Fruit fly (Drosophila melanogaster) whole organism, embryonic: ENCODE measurements around the gene mRpS18B.
A peak's percentile ranks its signal among the peaks of the same experiment; 100 is the strongest.

Source experiments
- Blimp-1 ChIP-seq: fragments of 200-800 bp; sonication (Bioruptor generic); optimal IDR thresholded peaks from 3 replicates; lab custom pipeline; 2018; ENCODE audit warnings: missing biosample characterization, missing genetic modification characterization, mild to moderate bottlenecking, moderate library complexity, missing genetic modification reagents
- CG11093 ChIP-seq: fragments of 200-800 bp; sonication (Bioruptor generic); IDR thresholded peaks from 3 replicates; pipeline ENCODE4 v1.3.6; 2022; ENCODE audit warnings: missing biosample characterization, missing genetic modification characterization
- CG11695 ChIP-seq: fragments of 200-800 bp; sonication (Bioruptor generic); IDR thresholded peaks from 3 replicates; pipeline ENCODE4 v1.3.6; 2022; ENCODE audit warnings: missing biosample characterization, missing genetic modification characterization
- CG13287 ChIP-seq: fragments of 200-800 bp; sonication (Bioruptor generic); IDR thresholded peaks from 2 replicates; pipeline ENCODE4 v1.3.6; 2022; ENCODE audit warnings: missing biosample characterization, missing genetic modification characterization; ENCODE audit not compliant: partially characterized antibody
- CG15011 ChIP-seq: fragments of 200-800 bp; sonication (Bioruptor generic); optimal IDR thresholded peaks from 3 replicates; lab custom pipeline; 2018; ENCODE audit warnings: missing biosample characterization, mild to moderate bottlenecking, missing genetic modification characterization
- CG1529 ChIP-seq: fragments of 200-800 bp; sonication (Bioruptor generic); optimal IDR thresholded peaks from 3 replicates; lab custom pipeline; 2018; ENCODE audit warnings: missing biosample characterization, missing genetic modification characterization
- CG15601 ChIP-seq: fragments of 200-800 bp; sonication (Bioruptor generic); optimal IDR thresholded peaks from 3 replicates; lab custom pipeline; 2019; ENCODE audit warnings: missing biosample characterization, mild to moderate bottlenecking, missing genetic modification characterization, moderate library complexity
- CG1647 ChIP-seq: fragments of 200-800 bp; sonication (Bioruptor generic); optimal IDR thresholded peaks from 3 replicates; lab custom pipeline; 2016; ENCODE audit warnings: missing biosample characterization, missing genetic modification characterization
- CG31441 ChIP-seq: fragments of 200-800 bp; sonication (Bioruptor generic); IDR thresholded peaks from 2 replicates; pipeline ENCODE4 v1.3.6; 2022; ENCODE audit warnings: missing biosample characterization, missing genetic modification characterization
- CG34224 ChIP-seq: fragments of 200-800 bp; sonication (Bioruptor generic); IDR thresholded peaks from 3 replicates; pipeline ENCODE4 v1.3.6; 2022; ENCODE audit warnings: missing biosample characterization, missing genetic modification characterization; ENCODE audit not compliant: partially characterized antibody
- CG4820 ChIP-seq: fragments of 200-800 bp; sonication (Bioruptor generic); optimal IDR thresholded peaks from 3 replicates; lab custom pipeline; 2016; ENCODE audit warnings: missing biosample characterization, missing genetic modification characterization
- CG6654 ChIP-seq: fragments of 200-800 bp; sonication (Bioruptor generic); optimal IDR thresholded peaks from 2 replicates; lab custom pipeline; 2017; ENCODE audit warnings: missing biosample characterization, mild to moderate bottlenecking, missing genetic modification characterization
- CG7357 ChIP-seq: fragments of 200-800 bp; sonication (Bioruptor generic); IDR thresholded peaks from 3 replicates; pipeline ENCODE4 v1.3.6; 2022; ENCODE audit warnings: missing biosample characterization, missing genetic modification characterization
- CHES-1-like ChIP-seq: fragments of 200-800 bp; sonication (Bioruptor generic); optimal IDR thresholded peaks from 2 replicates; lab custom pipeline; 2016; ENCODE audit warnings: missing biosample characterization, missing genetic modification characterization
- Dad ChIP-seq: fragments of 200-800 bp; sonication (Bioruptor generic); optimal IDR thresholded peaks from 3 replicates; lab custom pipeline; 2016; ENCODE audit warnings: missing biosample characterization, missing genetic modification characterization
- Dll ChIP-seq: fragments of 200-800 bp; sonication (Bioruptor generic); IDR thresholded peaks from 4 replicates; pipeline ENCODE4 v1.3.6; 2022; ENCODE audit warnings: missing biosample characterization, missing genetic modification characterization; ENCODE audit not compliant: partially characterized antibody
- E2f1 ChIP-seq: fragments of 200-800 bp; sonication (Bioruptor generic); IDR thresholded peaks from 2 replicates; pipeline ENCODE4 v1.3.6; 2022; ENCODE audit warnings: missing biosample characterization, missing genetic modification characterization
- Eip74EF ChIP-seq, 2 experiments: fragments of 200-800 bp in 1 of 2; fragments of >200 bp in 1 of 2; sonication (Bioruptor generic) in 1 of 2; optimal IDR thresholded peaks; 2 replicates each; lab custom pipeline; 2017 to 2019; ENCODE audit warnings: missing biosample characterization in 2 of 2, missing genetic modification characterization in 2 of 2, mild to moderate bottlenecking in 1 of 2, moderate library complexity in 1 of 2
- GATAe ChIP-seq: fragments of 200-800 bp; sonication (Bioruptor generic); conservative IDR thresholded peaks from 2 replicates; pipeline ENCODE4 v1.3.6; 2022; ENCODE audit warnings: missing biosample characterization, missing genetic modification characterization
- HLH4C ChIP-seq: fragments of 200-800 bp; sonication (Bioruptor generic); IDR thresholded peaks from 3 replicates; pipeline ENCODE4 v1.3.6; 2022; ENCODE audit warnings: missing biosample characterization, missing genetic modification characterization; ENCODE audit not compliant: partially characterized antibody
- Hr39 ChIP-seq: fragments of >200 bp; optimal IDR thresholded peaks from 2 replicates; lab custom pipeline; 2017
- Ptx1 ChIP-seq: fragments of 200-800 bp; sonication (Bioruptor generic); IDR thresholded peaks from 2 replicates; pipeline ENCODE4 v1.3.6; 2022; ENCODE audit warnings: missing biosample characterization, missing genetic modification characterization
- Ravus ChIP-seq: fragments of 200-800 bp; sonication (Bioruptor generic); IDR thresholded peaks from 2 replicates; pipeline ENCODE4 v1.3.6; 2022; ENCODE audit warnings: missing biosample characterization, missing genetic modification characterization
- al ChIP-seq: fragments of 200-800 bp; sonication (Bioruptor generic); IDR thresholded peaks from 2 replicates; pipeline ENCODE4 v1.3.6; 2022; ENCODE audit warnings: missing biosample characterization, missing genetic modification characterization
- amos ChIP-seq: fragments of 200-800 bp; sonication (Bioruptor generic); IDR thresholded peaks from 2 replicates; pipeline ENCODE4 v1.3.6; 2022; ENCODE audit warnings: missing biosample characterization, missing genetic modification characterization; ENCODE audit not compliant: partially characterized antibody
- caup ChIP-seq: fragments of 200-800 bp; sonication (Bioruptor generic); optimal IDR thresholded peaks from 3 replicates; lab custom pipeline; 2017; ENCODE audit warnings: missing biosample characterization, mild to moderate bottlenecking, missing genetic modification characterization, moderate library complexity; ENCODE audit not compliant: severe bottlenecking
- chif ChIP-seq, 2 experiments: fragments of 200-800 bp; sonication (Bioruptor generic); optimal IDR thresholded peaks; 3 replicates each; lab custom pipeline; 2016; ENCODE audit warnings: missing biosample characterization in 2 of 2, missing genetic modification characterization in 2 of 2
- chn ChIP-seq: fragments of 200-800 bp; sonication (Bioruptor generic); optimal IDR thresholded peaks from 2 replicates; lab custom pipeline; 2016; ENCODE audit warnings: missing biosample characterization, missing genetic modification characterization
- crc ChIP-seq: fragments of 200-800 bp; sonication (Bioruptor generic); optimal IDR thresholded peaks from 2 replicates; lab custom pipeline; 2016; ENCODE audit warnings: missing biosample characterization, missing genetic modification characterization
- dm ChIP-seq: fragments of 200-800 bp; sonication (Bioruptor generic); optimal IDR thresholded peaks from 3 replicates; lab custom pipeline; 2016; ENCODE audit warnings: missing biosample characterization, missing genetic modification characterization
- dysf ChIP-seq: fragments of 200-800 bp; sonication (Bioruptor generic); IDR thresholded peaks from 3 replicates; pipeline ENCODE4 v1.3.6; 2022; ENCODE audit warnings: missing biosample characterization, missing genetic modification characterization
- fd64A ChIP-seq: fragments of 200-800 bp; sonication (Bioruptor generic); optimal IDR thresholded peaks from 3 replicates; lab custom pipeline; 2018; ENCODE audit warnings: missing biosample characterization, mild to moderate bottlenecking, missing genetic modification characterization
- ftz-f1 ChIP-seq: fragments of 200-800 bp; sonication (Bioruptor generic); optimal IDR thresholded peaks from 2 replicates; lab custom pipeline; 2016; ENCODE audit warnings: missing biosample characterization, missing genetic modification characterization
- grau ChIP-seq: fragments of 200-800 bp; optimal IDR thresholded peaks from 3 replicates; lab custom pipeline; 2019; ENCODE audit warnings: missing biosample characterization, mild to moderate bottlenecking, missing genetic modification characterization, moderate library complexity
- gsb-n ChIP-seq: fragments of 200-800 bp; sonication (Bioruptor generic); optimal IDR thresholded peaks from 3 replicates; lab custom pipeline; 2018; ENCODE audit warnings: missing biosample characterization, mild to moderate bottlenecking, missing genetic modification characterization
- gt ChIP-seq: fragments of 200-800 bp; sonication (Bioruptor generic); IDR thresholded peaks from 2 replicates; pipeline ENCODE4 v1.3.6; 2022; ENCODE audit warnings: missing biosample characterization, missing genetic modification characterization
- kni ChIP-seq: fragments of 200-800 bp; sonication (Bioruptor generic); optimal IDR thresholded peaks from 3 replicates; lab custom pipeline; 2017; ENCODE audit warnings: mild to moderate bottlenecking, missing biosample characterization, missing genetic modification reagents, missing genetic modification characterization
- lov ChIP-seq, 2 experiments: fragments of 200-800 bp in 1 of 2; fragments of >200 bp in 1 of 2; sonication (Bioruptor generic) in 1 of 2; IDR thresholded peaks in 1 of 2; optimal IDR thresholded peaks in 1 of 2; 2 replicates in 1 of 2; 3 replicates in 1 of 2; pipeline versions ENCODE4 v1.3.6 to Lab custom; 2017 to 2022; ENCODE audit warnings: missing biosample characterization in 1 of 2, missing genetic modification characterization in 1 of 2
- mirr ChIP-seq: fragments of 200-800 bp; sonication (Bioruptor generic); optimal IDR thresholded peaks from 3 replicates; lab custom pipeline; 2018; ENCODE audit warnings: missing biosample characterization, mild to moderate bottlenecking, missing genetic modification characterization
- pfk ChIP-seq: fragments of 200-800 bp; sonication (Bioruptor generic); optimal IDR thresholded peaks from 2 replicates; lab custom pipeline; 2018; ENCODE audit warnings: missing biosample characterization, mild to moderate bottlenecking, missing genetic modification characterization, moderate library complexity
- schlank ChIP-seq: fragments of 200-800 bp; sonication (Bioruptor generic); optimal IDR thresholded peaks from 2 replicates; lab custom pipeline; 2018; ENCODE audit warnings: missing biosample characterization, mild to moderate bottlenecking, missing genetic modification characterization
- sd ChIP-seq: fragments of 200-800 bp; sonication (Bioruptor generic); optimal IDR thresholded peaks from 3 replicates; lab custom pipeline; 2018; ENCODE audit warnings: missing biosample characterization, mild to moderate bottlenecking, missing genetic modification characterization, moderate library complexity
- sens ChIP-seq: fragments of 200-800 bp; sonication (Bioruptor generic); peaks from one replicate; lab custom pipeline; 2016; ENCODE audit warnings: missing biosample characterization, missing genetic modification characterization
- slou ChIP-seq: fragments of 200-800 bp; sonication (Bioruptor generic); optimal IDR thresholded peaks from 3 replicates; lab custom pipeline; 2016; ENCODE audit warnings: missing biosample characterization, missing genetic modification characterization
- trh ChIP-seq: fragments of 200-800 bp; sonication (Bioruptor generic); optimal IDR thresholded peaks from 2 replicates; lab custom pipeline; 2016; ENCODE audit warnings: missing biosample characterization, missing genetic modification characterization
- wek ChIP-seq: fragments of 200-800 bp; sonication (Bioruptor generic); optimal IDR thresholded peaks from 3 replicates; lab custom pipeline; 2018; ENCODE audit warnings: missing biosample characterization, mild to moderate bottlenecking, missing genetic modification characterization, moderate library complexity
- zen ChIP-seq: fragments of 200-800 bp; sonication (Bioruptor generic); optimal IDR thresholded peaks from 3 replicates; lab custom pipeline; 2018; ENCODE audit warnings: missing biosample characterization, mild to moderate bottlenecking, missing genetic modification characterization, moderate library complexity
- zfh1 ChIP-seq: fragments of 200-800 bp; sonication (Bioruptor generic); IDR thresholded peaks from 3 replicates; pipeline ENCODE4 v1.3.6; 2022; ENCODE audit warnings: missing biosample characterization, missing genetic modification characterization

mRpS18B gene

dm6 chr2L:20120388-20121232 is 23.6 kb upstream of the mRpS18B start (continued):
- TF ChIP-seq E2f1 (GFP tag; lab: Robert Waterston, UW) (peak; percentile 89), crc (peak; percentile 61), GATAe (no peak; the same call in 1 of the 2 replicates), caup (GFP tag; lab: Kevin White, UChicago) (peak; percentile 85), Ravus (GFP tag; lab: Robert Waterston, UW) (peak; percentile 57), dysf (GFP tag; lab: Robert Waterston, UW) (peak; percentile 93), al (peak; percentile 77), CG11695 (GFP tag; lab: Robert Waterston, UW) (no peak), mirr (GFP tag; lab: Kevin White, UChicago) (peak; percentile 77), CG15011 (GFP tag; lab: Kevin White, UChicago) (peak; percentile 22), sd (tag; lab: Kevin White, UChicago) (no peak), CG1647 (GFP tag; lab: Kevin White, UChicago) (peak; percentile 86), CG15601 (tag; lab: Kevin White, UChicago) (peak; percentile 64), grau (peak; percentile 80), trh (GFP tag; lab: Kevin White, UChicago) (peak; percentile 73), HLH4C (peak; percentile 65; the same call in 2 of the 3 replicates), amos (GFP tag; lab: Robert Waterston, UW) (peak; percentile 79), zen (tag; lab: Kevin White, UChicago) (peak; percentile 76), ftz-f1 (no peak), Dad (GFP tag; lab: Kevin White, UChicago) (peak; percentile 58), Dll (peak; percentile 89), schlank (tag; lab: Kevin White, UChicago) (peak; percentile 21), CHES-1-like (GFP tag; lab: Kevin White, UChicago) (peak; percentile 84), zfh1 (GFP tag; lab: Robert Waterston, UW) (peak; percentile 96), chif (GFP tag; optimal IDR thresholded peaks at IDR 0.05; lab: Kevin White, UChicago) (peak; percentile 88 to 97), Eip74EF (GFP tag; optimal IDR thresholded peaks at IDR 0.05; lab: Kevin White, UChicago) (no peak), pfk (peak; percentile 45), Blimp-1 (peak; percentile 66), CG31441 (GFP tag; lab: Robert Waterston, UW) (peak; percentile 83), dm (peak; percentile 83), gsb-n (peak; percentile 64), CG6654 (GFP tag; lab: Kevin White, UChicago) (peak; percentile 53), lov (optimal IDR thresholded peaks at IDR 0.05; lab: Kevin White, UChicago) (no peak), lov (GFP tag; IDR thresholded peaks at IDR 0.05; lab: Robert Waterston, UW) (peak; percentile 92), kni (GFP tag; lab: Kevin White, UChicago) (peak; percentile 34), slou (GFP tag; lab: Kevin White, UChicago) (peak; percentile 90), CG4820 (GFP tag; lab: Kevin White, UChicago) (peak; percentile 87), chn (peak; percentile 89), CG11093 (peak; percentile 83; the same call in 2 of the 3 replicates), gt (GFP tag; lab: Robert Waterston, UW) (peak; percentile 79; the same call in 1 of the 2 replicates), Ptx1 (GFP tag; lab: Robert Waterston, UW) (peak; percentile 96), CG34224 (peak; percentile 67), CG7357 (GFP tag; lab: Robert Waterston, UW) (peak; percentile 77; the same call in 2 of the 3 replicates), Hr39 (lab: Kevin White, UChicago) (no peak), sens (GFP tag; lab: Kevin White, UChicago) (peak; percentile 96), CG13287 (peak; percentile 77), fd64A (GFP tag; lab: Kevin White, UChicago) (no peak), CG1529 (GFP tag; lab: Kevin White, UChicago) (peak; percentile 9), wek (GFP tag; lab: Kevin White, UChicago) (peak; percentile 68)
